Worm (Caenorhabditis elegans): ENCODE measurements around the gene ham-2.

DNA sequence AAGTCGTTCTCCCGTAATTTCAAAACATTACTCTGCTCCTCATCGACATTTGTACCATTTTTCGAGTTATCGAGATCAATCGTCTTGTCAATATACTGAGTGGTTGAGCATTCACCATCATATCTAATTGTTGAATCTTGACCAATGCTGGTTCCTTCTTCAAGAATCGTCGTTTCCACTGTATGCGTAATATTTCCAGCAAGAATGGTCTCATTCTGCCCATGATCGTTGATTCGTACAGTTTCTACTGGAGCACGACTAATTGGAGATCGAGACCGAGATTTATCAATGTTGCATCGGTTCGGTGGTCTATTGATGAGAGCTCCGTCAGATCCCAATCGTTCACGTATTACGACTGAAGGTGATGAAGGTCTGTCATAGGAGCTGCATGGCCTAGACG, 45.0 kb downstream of the ham-2 start:
- no peak for TF ChIP-seq cog-1 (tag; optimal IDR thresholded peaks at IDR 0.05)
- no peak for TF ChIP-seq flt-1 (GFP tag; IDR thresholded peaks at IDR 0.05)
- TF ChIP-seq klf-2 (GFP tag; conservative IDR thresholded peaks at IDR 0.05), result no peak

All from whole organism, midembryonic.